Worm (Caenorhabditis elegans) whole organism, L4 larva: Measurements from ENCODE around the gene C07A12.18.
A peak's percentile ranks its signal among the peaks of the same experiment; 100 is the strongest.

Experiments used
- D1046.2 ChIP-seq: fragments of 200-800 bp; sonication (Bioruptor generic); IDR thresholded peaks from 2 replicates; pipeline ENCODE4 v1.3.6; 2022; ENCODE audit warnings: missing genetic modification characterization, missing compliant biosample characterization
- F49E8.2 ChIP-seq: sonication (generic microtip); optimal IDR thresholded peaks from 2 replicates; lab custom pipeline; 2016; ENCODE audit warnings: missing compliant biosample characterization, mild to moderate bottlenecking, missing genetic modification characterization, borderline replicate concordance
- R02D3.7 ChIP-seq: fragments of 150-350 bp; sonication (generic microtip); optimal IDR thresholded peaks from 3 replicates; lab custom pipeline; 2014; ENCODE audit warnings: missing biosample characterization, missing genetic modification characterization
- T20F7.1 ChIP-seq: fragments of 200-800 bp; sonication (Bioruptor generic); optimal IDR thresholded peaks from 2 replicates; lab custom pipeline; 2018; ENCODE audit warnings: mild to moderate bottlenecking, missing genetic modification characterization, missing compliant biosample characterization
- Y105C5A.15 ChIP-seq: fragments of 200-800 bp; sonication (Bioruptor generic); IDR thresholded peaks from 2 replicates; pipeline ENCODE4 v1.3.6; 2022; ENCODE audit warnings: missing genetic modification characterization, missing compliant biosample characterization
- ZK337.2 ChIP-seq: fragments of 200-800 bp; sonication (Bioruptor generic); IDR thresholded peaks from 2 replicates; pipeline ENCODE4 v1.3.6; 2022; ENCODE audit warnings: missing genetic modification reagents, missing genetic modification characterization, missing compliant biosample characterization
- ZK546.5 ChIP-seq, 2 experiments: sonication (generic microtip); optimal IDR thresholded peaks; 2 replicates each; lab custom pipeline; 2017; ENCODE audit warnings: missing biosample characterization in 2 of 2, missing genetic modification characterization in 2 of 2
- aha-1 ChIP-seq: fragments of 150-350 bp; peaks from one replicate; lab custom pipeline; 2014; ENCODE audit warnings: missing biosample characterization, missing genetic modification characterization
- aly-2 ChIP-seq: sonication (generic microtip); optimal IDR thresholded peaks from 2 replicates; lab custom pipeline; 2018; ENCODE audit warnings: missing biosample characterization, missing genetic modification characterization
- ceh-20 ChIP-seq: fragments of 200-800 bp; sonication (Bioruptor generic); IDR thresholded peaks from 2 replicates; pipeline ENCODE4 v1.3.6; 2022; ENCODE audit warnings: missing genetic modification reagents, missing genetic modification characterization, missing compliant biosample characterization
- ceh-28 ChIP-seq: fragments of 150-350 bp; optimal IDR thresholded peaks from 2 replicates; lab custom pipeline; 2014; ENCODE audit warnings: missing biosample characterization, missing genetic modification reagents, missing genetic modification characterization
- ceh-82 ChIP-seq: sonication (generic microtip); optimal IDR thresholded peaks from 2 replicates; lab custom pipeline; 2017; ENCODE audit warnings: missing biosample characterization, missing genetic modification characterization
- ces-1 ChIP-seq: fragments of 150-350 bp; sonication (generic microtip); optimal IDR thresholded peaks from 4 replicates; lab custom pipeline; 2014; ENCODE audit warnings: missing biosample characterization, missing genetic modification reagents, missing genetic modification characterization
- daf-16 ChIP-seq, 3 experiments: sonication (generic microtip); optimal IDR thresholded peaks; 2 replicates each; lab custom pipeline; 2016 to 2017; ENCODE audit warnings: missing genetic modification characterization in 3 of 3, missing genetic modification reagents in 3 of 3, mild to moderate bottlenecking in 2 of 3, missing compliant biosample characterization in 2 of 3, missing biosample characterization in 1 of 3, moderate library complexity in 1 of 3
- daf-19 ChIP-seq: fragments of 200-800 bp; sonication (Bioruptor generic); conservative IDR thresholded peaks from 2 replicates; pipeline ENCODE4 v1.3.6; 2022; ENCODE audit warnings: missing genetic modification characterization, missing compliant biosample characterization
- daf-8 ChIP-seq: fragments of 200-800 bp; sonication (Bioruptor generic); IDR thresholded peaks from 2 replicates; pipeline ENCODE4 v1.3.6; 2022; ENCODE audit warnings: missing genetic modification characterization, missing compliant biosample characterization
- dmd-8 ChIP-seq: fragments of 200-800 bp; sonication (Bioruptor generic); IDR thresholded peaks from 2 replicates; pipeline ENCODE4 v1.3.6; 2022; ENCODE audit warnings: missing genetic modification characterization, missing compliant biosample characterization
- dpl-1 ChIP-seq: fragments of 150-350 bp; optimal IDR thresholded peaks from 2 replicates; lab custom pipeline; 2014; ENCODE audit warnings: missing biosample characterization, missing genetic modification reagents, missing genetic modification characterization
- duxl-1 ChIP-seq: sonication (generic microtip); optimal IDR thresholded peaks from 2 replicates; lab custom pipeline; 2016; ENCODE audit warnings: mild to moderate bottlenecking, missing genetic modification characterization, moderate library complexity, missing compliant biosample characterization; ENCODE audit not compliant: poor library complexity
- egl-27 ChIP-seq: sonication (generic microtip); optimal IDR thresholded peaks from 3 replicates; lab custom pipeline; 2017; ENCODE audit warnings: missing biosample characterization, missing genetic modification reagents, missing genetic modification characterization
- egl-43 ChIP-seq: fragments of 200-800 bp; sonication (Bioruptor generic); IDR thresholded peaks from 2 replicates; pipeline ENCODE4 v1.3.6; 2022; ENCODE audit warnings: missing genetic modification reagents, missing genetic modification characterization, missing compliant biosample characterization
- fkh-10 ChIP-seq: fragments of 150-350 bp; optimal IDR thresholded peaks from 2 replicates; lab custom pipeline; 2014; ENCODE audit warnings: missing biosample characterization, missing genetic modification reagents, missing genetic modification characterization
- fos-1 ChIP-seq: fragments of 150-350 bp; optimal IDR thresholded peaks from 2 replicates; lab custom pipeline; 2014; ENCODE audit warnings: missing biosample characterization, missing genetic modification characterization
- hif-1 ChIP-seq, 2 experiments: sonication (generic microtip); optimal IDR thresholded peaks; 2 replicates each; lab custom pipeline; 2016 to 2017; ENCODE audit warnings: missing compliant biosample characterization in 2 of 2, missing genetic modification characterization in 2 of 2, missing genetic modification reagents in 2 of 2, missing genotype in 2 of 2, mild to moderate bottlenecking in 1 of 2
- hlh-11 ChIP-seq: fragments of 200-800 bp; sonication (Bioruptor generic); optimal IDR thresholded peaks from 2 replicates; lab custom pipeline; 2018; ENCODE audit warnings: mild to moderate bottlenecking, missing genetic modification characterization, missing compliant biosample characterization
- hlh-30 ChIP-seq: sonication (generic microtip); optimal IDR thresholded peaks from 2 replicates; lab custom pipeline; 2017; ENCODE audit warnings: antibody characterized with exemption, mild to moderate bottlenecking, missing genetic modification characterization, missing compliant biosample characterization; ENCODE audit not compliant: insufficient read depth
- hmg-1.1 ChIP-seq: fragments of 200-800 bp; sonication (Bioruptor generic); IDR thresholded peaks from 2 replicates; pipeline ENCODE4 v1.3.6; 2022; ENCODE audit warnings: missing genetic modification reagents, missing genetic modification characterization, missing compliant biosample characterization
- lin-13 ChIP-seq: fragments of 150-350 bp; optimal IDR thresholded peaks from 2 replicates; lab custom pipeline; 2014; ENCODE audit warnings: missing biosample characterization, missing genetic modification reagents, missing genetic modification characterization
- lir-3 ChIP-seq: sonication (generic microtip); optimal IDR thresholded peaks from 2 replicates; lab custom pipeline; 2016; ENCODE audit warnings: mild to moderate bottlenecking, missing genetic modification characterization, missing compliant biosample characterization
- mep-1 ChIP-seq: fragments of 150-350 bp; sonication (generic microtip); optimal IDR thresholded peaks from 3 replicates; lab custom pipeline; 2014; ENCODE audit warnings: missing biosample characterization, missing genetic modification characterization
- mes-2 ChIP-seq: sonication (generic microtip); optimal IDR thresholded peaks from 2 replicates; lab custom pipeline; 2016; ENCODE audit warnings: missing genotype, mild to moderate bottlenecking, missing genetic modification characterization, missing compliant biosample characterization; ENCODE audit not compliant: poor library complexity, severe bottlenecking
- mxl-2 ChIP-seq: fragments of 200-800 bp; sonication (Bioruptor generic); conservative IDR thresholded peaks from 2 replicates; pipeline ENCODE4 v1.3.6; 2022; ENCODE audit warnings: missing genetic modification reagents, missing genetic modification characterization, missing compliant biosample characterization
- mxl-3 ChIP-seq: fragments of 200-800 bp; sonication (Bioruptor generic); optimal IDR thresholded peaks from 2 replicates; lab custom pipeline; 2018; ENCODE audit warnings: mild to moderate bottlenecking, missing genetic modification characterization, missing compliant biosample characterization
- nhr-111 ChIP-seq: fragments of 200-800 bp; sonication (Bioruptor generic); optimal IDR thresholded peaks from 2 replicates; lab custom pipeline; 2018; ENCODE audit warnings: mild to moderate bottlenecking, missing genetic modification characterization, missing compliant biosample characterization
- nhr-25 ChIP-seq: sonication (generic microtip); optimal IDR thresholded peaks from 2 replicates; lab custom pipeline; 2017; ENCODE audit warnings: missing genetic modification characterization, mild to moderate bottlenecking, missing compliant biosample characterization, antibody characterized with exemption, moderate library complexity, borderline replicate concordance; ENCODE audit not compliant: insufficient read depth
- nhr-42 ChIP-seq: fragments of 200-800 bp; sonication (Bioruptor generic); IDR thresholded peaks from 2 replicates; pipeline ENCODE4 v1.3.6; 2022; ENCODE audit warnings: missing genetic modification characterization, missing compliant biosample characterization
- nhr-48 ChIP-seq: sonication (generic microtip); optimal IDR thresholded peaks from 2 replicates; lab custom pipeline; 2016; ENCODE audit warnings: mild to moderate bottlenecking, missing genetic modification characterization, missing compliant biosample characterization
- nhr-6 ChIP-seq: fragments of 150-350 bp; optimal IDR thresholded peaks from 2 replicates; lab custom pipeline; 2014; ENCODE audit warnings: missing biosample characterization, missing genetic modification characterization
- nhr-76 ChIP-seq: fragments of 150-350 bp; optimal IDR thresholded peaks from 2 replicates; lab custom pipeline; 2014; ENCODE audit warnings: missing biosample characterization, missing genetic modification characterization
- php-3 ChIP-seq: fragments of 200-800 bp; sonication (Bioruptor generic); IDR thresholded peaks from 2 replicates; pipeline ENCODE4 v1.3.6; 2022; ENCODE audit warnings: missing genetic modification reagents, missing genetic modification characterization, missing compliant biosample characterization
- pqm-1 ChIP-seq: sonication (generic microtip); optimal IDR thresholded peaks from 2 replicates; lab custom pipeline; 2017; ENCODE audit warnings: missing biosample characterization, missing genetic modification characterization
- rbr-2 ChIP-seq: sonication (generic microtip); optimal IDR thresholded peaks from 2 replicates; lab custom pipeline; 2016; ENCODE audit warnings: missing genotype, missing genetic modification characterization, missing compliant biosample characterization
- set-16 ChIP-seq: fragments of 200-800 bp; sonication (Bioruptor generic); IDR thresholded peaks from 2 replicates; pipeline ENCODE4 v1.3.6; 2022; ENCODE audit warnings: missing genetic modification reagents, missing genetic modification characterization, missing compliant biosample characterization
- spr-3 ChIP-seq: fragments of 200-800 bp; sonication (Bioruptor generic); optimal IDR thresholded peaks from 2 replicates; lab custom pipeline; 2018; ENCODE audit warnings: mild to moderate bottlenecking, missing genetic modification characterization, missing compliant biosample characterization
- unc-130 ChIP-seq: sonication (generic microtip); optimal IDR thresholded peaks from 2 replicates; lab custom pipeline; 2016; ENCODE audit warnings: missing genetic modification reagents, missing genetic modification characterization, missing compliant biosample characterization
- vab-7 ChIP-seq: fragments of 200-800 bp; sonication (Bioruptor generic); IDR thresholded peaks from 2 replicates; pipeline ENCODE4 v1.3.6; 2022; ENCODE audit warnings: missing genetic modification reagents, missing genetic modification characterization, missing compliant biosample characterization
- zfp-2 ChIP-seq: sonication (generic microtip); optimal IDR thresholded peaks from 2 replicates; lab custom pipeline; 2016; ENCODE audit warnings: mild to moderate bottlenecking, missing genetic modification characterization, missing compliant biosample characterization
- zfp-3 ChIP-seq: fragments of 200-800 bp; sonication (Bioruptor generic); conservative IDR thresholded peaks from 2 replicates; pipeline ENCODE4 v1.3.6; 2022; ENCODE audit warnings: missing genetic modification reagents, missing genetic modification characterization, missing compliant biosample characterization
- zip-2 ChIP-seq: fragments of 150-350 bp; optimal IDR thresholded peaks from 2 replicates; lab custom pipeline; 2014; ENCODE audit warnings: missing biosample characterization, missing genetic modification characterization
- ztf-11 ChIP-seq: fragments of 150-350 bp; optimal IDR thresholded peaks from 2 replicates; lab custom pipeline; 2014; ENCODE audit warnings: missing biosample characterization, missing genetic modification characterization

The C07A12.18 gene

DNA sequence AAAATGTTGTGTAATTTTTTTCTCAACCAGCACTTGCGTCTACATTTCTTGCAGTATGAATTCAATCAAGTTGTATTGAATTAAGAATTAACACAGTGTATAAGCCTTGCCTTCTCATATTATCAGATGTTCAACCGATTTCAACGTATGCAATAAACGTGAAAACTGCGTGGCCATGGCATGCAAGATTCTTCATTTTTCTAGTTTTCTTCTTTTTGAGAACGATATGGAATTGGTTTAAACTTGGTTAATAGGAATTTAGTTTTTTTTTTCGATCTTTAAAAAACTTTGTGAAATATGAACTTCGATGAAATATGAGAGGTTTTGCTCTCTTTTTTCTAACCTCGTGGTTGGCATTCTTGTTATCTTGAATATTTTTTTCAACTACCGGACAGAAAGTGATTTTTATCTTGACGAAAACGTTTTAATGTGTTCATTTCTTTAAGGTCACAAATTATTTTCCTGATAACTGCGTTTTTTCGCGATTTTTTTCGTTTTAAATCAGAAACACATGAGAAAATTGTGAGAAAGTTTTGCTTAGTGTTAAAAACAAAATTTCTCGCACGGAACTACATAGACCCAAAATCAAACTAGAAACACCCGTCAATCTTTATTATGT lies 19.2 kb downstream of the C07A12.18 start (continued):
- no peak for TF ChIP-seq D1046.2 (GFP tag; lab: Robert Waterston, UW)
- TF ChIP-seq duxl-1 (tag; lab: Kevin White, UChicago) = no peak
- TF ChIP-seq mxl-2 = peak; percentile 71; the same call in 1 of the 2 replicates
- no peak for TF ChIP-seq unc-130 (GFP tag; lab: Kevin White, UChicago)
- no peak for TF ChIP-seq T20F7.1 (GFP tag; lab: Kevin White, UChicago)
- TF ChIP-seq lir-3 (tag; lab: Kevin White, UChicago) = no peak
- no peak for TF ChIP-seq hmg-1.1 (GFP tag; lab: Robert Waterston, UW)
- no peak for TF ChIP-seq ces-1 (GFP tag; lab: Kevin White, UChicago)
- TF ChIP-seq fkh-10 (GFP tag; lab: Kevin White, UChicago) = no peak
- no peak for TF ChIP-seq daf-16 (GFP tag; optimal IDR thresholded peaks at IDR 0.05; lab: Kevin White, UChicago)
- peak; percentile 43 for TF ChIP-seq daf-16 (tag; optimal IDR thresholded peaks at IDR 0.05; lab: Kevin White, UChicago)
- TF ChIP-seq mes-2 (tag; lab: Kevin White, UChicago) = no peak
- TF ChIP-seq nhr-48 (tag; lab: Kevin White, UChicago) = peak; percentile 24
- 0 out of 2 replicates have a peak, but pooled peaks have one; percentile 9 for TF ChIP-seq ceh-20 (GFP tag; lab: Robert Waterston, UW)
- TF ChIP-seq mxl-3 (GFP tag; lab: Kevin White, UChicago) = no peak
- TF ChIP-seq dpl-1 (GFP tag; lab: Kevin White, UChicago) = no peak
- TF ChIP-seq vab-7 (GFP tag; lab: Robert Waterston, UW) = no peak
- peak; percentile 59 for TF ChIP-seq hlh-11 (tag; lab: Kevin White, UChicago)
- TF ChIP-seq rbr-2 (tag; lab: Kevin White, UChicago) = no peak
- TF ChIP-seq egl-43 = no peak
- no peak for TF ChIP-seq dmd-8
- TF ChIP-seq nhr-76 (tag; lab: Kevin White, UChicago) = no peak
- TF ChIP-seq aha-1 (tag; lab: Kevin White, UChicago) = peak; percentile 75
- no peak for TF ChIP-seq nhr-6 (tag; lab: Kevin White, UChicago)
- TF ChIP-seq aly-2 (tag; lab: Kevin White, UChicago) = no peak
- no peak for TF ChIP-seq ztf-11 (tag; lab: Kevin White, UChicago)
- TF ChIP-seq set-16 (GFP tag; lab: Robert Waterston, UW) = no peak
- no peak for TF ChIP-seq daf-8 (GFP tag; lab: Robert Waterston, UW)
- TF ChIP-seq ceh-82 = no peak
- no peak for TF ChIP-seq nhr-111
- TF ChIP-seq ZK337.2 = no peak
- no peak for TF ChIP-seq F49E8.2 (tag; lab: Kevin White, UChicago)
- no peak for TF ChIP-seq nhr-25 (tag; lab: Kevin White, UChicago)
- TF ChIP-seq ceh-28 (tag; lab: Kevin White, UChicago) = no peak
- TF ChIP-seq ZK546.5 (tag; optimal IDR thresholded peaks at IDR 0.05; lab: Kevin White, UChicago) = no peak
- TF ChIP-seq egl-27 (tag; lab: Kevin White, UChicago) = no peak
- no peak for TF ChIP-seq fos-1 (tag; lab: Kevin White, UChicago)
- peak; percentile 78 for TF ChIP-seq pqm-1 (tag; lab: Kevin White, UChicago)
- TF ChIP-seq php-3 = 0 out of 2 replicates have a peak, but pooled peaks have one; percentile 42
- no peak for TF ChIP-seq zip-2 (tag; lab: Kevin White, UChicago)
- peak; percentile 50 for TF ChIP-seq hlh-30
- TF ChIP-seq R02D3.7 (tag; lab: Kevin White, UChicago) = no peak
- TF ChIP-seq daf-19 = no peak
- no peak for TF ChIP-seq Y105C5A.15 (GFP tag; lab: Robert Waterston, UW)
- no peak for TF ChIP-seq nhr-42 (GFP tag; lab: Robert Waterston, UW)
- TF ChIP-seq zfp-2 (tag; lab: Kevin White, UChicago) = no peak
- no peak for TF ChIP-seq zfp-3
- no peak for TF ChIP-seq spr-3 (GFP tag; lab: Kevin White, UChicago)
- TF ChIP-seq hif-1 (tag; optimal IDR thresholded peaks at IDR 0.05; lab: Kevin White, UChicago) = no peak
- TF ChIP-seq mep-1 (tag; lab: Kevin White, UChicago) = no peak
- TF ChIP-seq lin-13 (GFP tag; lab: Kevin White, UChicago) = no peak
